Fruit fly (Drosophila melanogaster) whole organism, embryonic: Measurements from ENCODE around the gene QC.

Experiments
- Adf1 ChIP-seq: fragments of 200-800 bp; sonication (Bioruptor generic); IDR thresholded peaks from 2 replicates; pipeline ENCODE4 v1.3.6; 2022; ENCODE audit warnings: missing biosample characterization, missing genetic modification characterization
- BEAF-32 ChIP-seq: fragments of 200-800 bp; sonication (Bioruptor generic); optimal IDR thresholded peaks from 3 replicates; lab custom pipeline; 2017; ENCODE audit warnings: missing biosample characterization, missing genetic modification characterization, mild to moderate bottlenecking, moderate library complexity, missing genetic modification reagents
- Bteb2 ChIP-seq: fragments of 200-800 bp; sonication (Bioruptor generic); optimal IDR thresholded peaks from 2 replicates; lab custom pipeline; 2016; ENCODE audit warnings: missing biosample characterization, missing genetic modification characterization
- CG10462 ChIP-seq: fragments of 200-800 bp; sonication (Bioruptor generic); optimal IDR thresholded peaks from 2 replicates; lab custom pipeline; 2016; ENCODE audit warnings: missing biosample characterization, missing genetic modification characterization
- CG11085 ChIP-seq: fragments of 200-800 bp; sonication (Bioruptor generic); IDR thresholded peaks from 2 replicates; pipeline ENCODE4 v1.3.6; 2022; ENCODE audit warnings: missing biosample characterization, missing genetic modification characterization
- CG12104 ChIP-seq: fragments of 200-800 bp; sonication (Bioruptor generic); optimal IDR thresholded peaks from 3 replicates; lab custom pipeline; 2016; ENCODE audit warnings: missing biosample characterization, missing genetic modification characterization
- CG13775 ChIP-seq: fragments of 200-800 bp; sonication (Bioruptor generic); optimal IDR thresholded peaks from 3 replicates; lab custom pipeline; 2017; ENCODE audit warnings: missing biosample characterization, mild to moderate bottlenecking, missing genetic modification characterization
- CG13894 ChIP-seq: fragments of 200-800 bp; sonication (Bioruptor generic); optimal IDR thresholded peaks from 3 replicates; lab custom pipeline; 2018; ENCODE audit warnings: missing biosample characterization, mild to moderate bottlenecking, missing genetic modification characterization, moderate library complexity
- CG1602 ChIP-seq: fragments of 200-800 bp; sonication (Bioruptor generic); optimal IDR thresholded peaks from 3 replicates; lab custom pipeline; 2016; ENCODE audit warnings: missing biosample characterization, missing genetic modification characterization
- CG17186 ChIP-seq: fragments of 200-800 bp; sonication (Bioruptor generic); optimal IDR thresholded peaks from 3 replicates; lab custom pipeline; 2017; ENCODE audit warnings: missing biosample characterization, missing genetic modification reagents, missing genetic modification characterization
- CG34422 ChIP-seq: fragments of 200-800 bp; sonication (Bioruptor generic); IDR thresholded peaks from 3 replicates; pipeline ENCODE4 v1.3.6; 2022; ENCODE audit warnings: missing biosample characterization, missing genetic modification characterization
- CG3838 ChIP-seq: fragments of 200-800 bp; sonication (Bioruptor generic); optimal IDR thresholded peaks from 3 replicates; lab custom pipeline; 2016; ENCODE audit warnings: missing biosample characterization, missing genetic modification characterization
- CG3847 ChIP-seq: fragments of 200-800 bp; sonication (Bioruptor generic); IDR thresholded peaks from 2 replicates; pipeline ENCODE4 v1.3.6; 2022; ENCODE audit warnings: missing biosample characterization, missing genetic modification characterization
- CG4820 ChIP-seq: fragments of 200-800 bp; sonication (Bioruptor generic); optimal IDR thresholded peaks from 3 replicates; lab custom pipeline; 2016; ENCODE audit warnings: missing biosample characterization, missing genetic modification characterization
- CG4854 ChIP-seq: fragments of 200-800 bp; sonication (Bioruptor generic); optimal IDR thresholded peaks from 2 replicates; lab custom pipeline; 2016; ENCODE audit warnings: missing biosample characterization, missing genetic modification characterization, inconsistent platforms
- CG6254 ChIP-seq: fragments of 200-800 bp; sonication (Bioruptor generic); optimal IDR thresholded peaks from 3 replicates; lab custom pipeline; 2017; ENCODE audit warnings: mild to moderate bottlenecking, missing biosample characterization, missing genetic modification reagents, missing genetic modification characterization
- CG6654 ChIP-seq: fragments of 200-800 bp; sonication (Bioruptor generic); optimal IDR thresholded peaks from 2 replicates; lab custom pipeline; 2017; ENCODE audit warnings: missing biosample characterization, mild to moderate bottlenecking, missing genetic modification characterization
- CG8290 ChIP-seq, 3 experiments: fragments of 200-800 bp; sonication (Bioruptor generic); optimal IDR thresholded peaks; 2 replicates each; lab custom pipeline; 2016 to 2019; ENCODE audit warnings: missing biosample characterization in 3 of 3, missing genetic modification characterization in 3 of 3, mild to moderate bottlenecking in 2 of 3, moderate library complexity in 1 of 3
- D ChIP-seq, 2 experiments: fragments of 200-800 bp in 1 of 2; fragments of >200 bp in 1 of 2; sonication (Bioruptor generic) in 1 of 2; optimal IDR thresholded peaks; 2 replicates in 1 of 2; 3 replicates in 1 of 2; lab custom pipeline; 2017; ENCODE audit warnings: mild to moderate bottlenecking in 1 of 2, missing biosample characterization in 1 of 2, missing genetic modification characterization in 1 of 2, missing genetic modification reagents in 1 of 2
- Dek ChIP-seq: fragments of 200-800 bp; sonication (Bioruptor generic); optimal IDR thresholded peaks from 3 replicates; lab custom pipeline; 2019; ENCODE audit warnings: missing biosample characterization, mild to moderate bottlenecking, missing genetic modification characterization, moderate library complexity
- Doc2 ChIP-seq: fragments of 200-800 bp; sonication (Bioruptor generic); IDR thresholded peaks from 2 replicates; pipeline ENCODE4 v1.3.6; 2022; ENCODE audit warnings: missing biosample characterization, missing genetic modification characterization
- GATAe ChIP-seq: fragments of 200-800 bp; sonication (Bioruptor generic); conservative IDR thresholded peaks from 2 replicates; pipeline ENCODE4 v1.3.6; 2022; ENCODE audit warnings: missing biosample characterization, missing genetic modification characterization
- H2.0 ChIP-seq: fragments of 200-800 bp; sonication (Bioruptor generic); IDR thresholded peaks from 2 replicates; pipeline ENCODE4 v1.3.6; 2022; ENCODE audit warnings: missing biosample characterization, missing genetic modification characterization
- Kr ChIP-seq: fragments of 200-800 bp; sonication (Bioruptor generic); optimal IDR thresholded peaks from 2 replicates; lab custom pipeline; 2017; ENCODE audit warnings: missing biosample characterization, mild to moderate bottlenecking, missing genetic modification characterization
- MTF-1 ChIP-seq: fragments of 200-800 bp; sonication (Bioruptor generic); optimal IDR thresholded peaks from 2 replicates; lab custom pipeline; 2018; ENCODE audit warnings: missing biosample characterization, mild to moderate bottlenecking, missing genetic modification characterization, borderline replicate concordance
- Meics ChIP-seq: fragments of 200-800 bp; sonication (Bioruptor generic); optimal IDR thresholded peaks from 2 replicates; lab custom pipeline; 2017; ENCODE audit warnings: missing biosample characterization, mild to moderate bottlenecking, missing genetic modification characterization
- Myb ChIP-seq: fragments of 200-800 bp; sonication (Bioruptor generic); optimal IDR thresholded peaks from 2 replicates; lab custom pipeline; 2016; ENCODE audit warnings: missing biosample characterization, missing genetic modification characterization
- NFAT ChIP-seq: fragments of 200-800 bp; sonication (Bioruptor generic); IDR thresholded peaks from 2 replicates; pipeline ENCODE4 v1.3.6; 2022; ENCODE audit warnings: missing biosample characterization, missing genetic modification characterization
- Oaz ChIP-seq: fragments of 200-800 bp; sonication (Bioruptor generic); IDR thresholded peaks from 2 replicates; pipeline ENCODE4 v1.3.6; 2022; ENCODE audit warnings: missing biosample characterization, missing genetic modification characterization
- Side ChIP-seq: fragments of 200-800 bp; sonication (Bioruptor generic); optimal IDR thresholded peaks from 2 replicates; lab custom pipeline; 2016; ENCODE audit warnings: missing biosample characterization, missing genetic modification characterization
- ac ChIP-seq: fragments of 200-800 bp; sonication (Bioruptor generic); optimal IDR thresholded peaks from 3 replicates; lab custom pipeline; 2017; ENCODE audit warnings: missing biosample characterization, mild to moderate bottlenecking, missing genetic modification characterization
- bbx ChIP-seq: fragments of 200-800 bp; sonication (Bioruptor generic); IDR thresholded peaks from 2 replicates; pipeline ENCODE4 v1.3.6; 2022; ENCODE audit warnings: missing biosample characterization, missing genetic modification characterization; ENCODE audit not compliant: partially characterized antibody
- cwo ChIP-seq: fragments of 200-800 bp; sonication (Bioruptor generic); optimal IDR thresholded peaks from 3 replicates; lab custom pipeline; 2017; ENCODE audit warnings: missing biosample characterization, missing genetic modification characterization, mild to moderate bottlenecking, moderate library complexity, missing genetic modification reagents
- ftz-f1 ChIP-seq: fragments of 200-800 bp; sonication (Bioruptor generic); optimal IDR thresholded peaks from 2 replicates; lab custom pipeline; 2016; ENCODE audit warnings: missing biosample characterization, missing genetic modification characterization
- grn ChIP-seq: fragments of 200-800 bp; sonication (Bioruptor generic); optimal IDR thresholded peaks from 3 replicates; lab custom pipeline; 2017; ENCODE audit warnings: missing biosample characterization, missing genetic modification characterization
- hth ChIP-seq: fragments of >200 bp; optimal IDR thresholded peaks from 2 replicates; lab custom pipeline; 2017; ENCODE audit warnings: inconsistent platforms
- luna ChIP-seq: fragments of 200-800 bp; sonication (Bioruptor generic); optimal IDR thresholded peaks from 2 replicates; lab custom pipeline; 2016; ENCODE audit warnings: missing biosample characterization, missing genetic modification characterization
- sc ChIP-seq, 3 experiments: fragments of >200 bp in 2 of 3; fragments of 200-800 bp in 1 of 3; sonication (Bioruptor generic) in 1 of 3; optimal IDR thresholded peaks; 2 replicates in 2 of 3; 3 replicates in 1 of 3; lab custom pipeline; 2017; ENCODE audit warnings: mild to moderate bottlenecking in 1 of 3, missing biosample characterization in 1 of 3, missing genetic modification characterization in 1 of 3, missing genetic modification reagents in 1 of 3
- sens ChIP-seq: fragments of 200-800 bp; sonication (Bioruptor generic); peaks from one replicate; lab custom pipeline; 2016; ENCODE audit warnings: missing biosample characterization, missing genetic modification characterization
- ssp ChIP-seq: fragments of 200-800 bp; sonication (Bioruptor generic); IDR thresholded peaks from 2 replicates; pipeline ENCODE4 v1.3.6; 2022; ENCODE audit warnings: missing biosample characterization, missing genetic modification characterization
- stwl ChIP-seq: fragments of 200-800 bp; sonication (Bioruptor generic); optimal IDR thresholded peaks from 3 replicates; lab custom pipeline; 2018; ENCODE audit warnings: missing biosample characterization, mild to moderate bottlenecking, missing genetic modification characterization, moderate library complexity
- zen ChIP-seq: fragments of 200-800 bp; sonication (Bioruptor generic); optimal IDR thresholded peaks from 3 replicates; lab custom pipeline; 2018; ENCODE audit warnings: missing biosample characterization, mild to moderate bottlenecking, missing genetic modification characterization, moderate library complexity

The QC gene

dm6 chr3L:5856919-5857318 is 45.3 kb downstream of the QC start (continued):
- TF ChIP-seq grn (GFP tag; lab: Kevin White, UChicago) (no peak), Side (GFP tag; lab: Kevin White, UChicago) (peak; percentile 48), cwo (no peak), GATAe (GFP tag; lab: Robert Waterston, UW) (no peak), Adf1 (GFP tag; lab: Robert Waterston, UW) (no peak), CG13894 (tag; lab: Kevin White, UChicago) (no peak), Oaz (GFP tag; lab: Robert Waterston, UW) (no peak), CG17186 (GFP tag; lab: Kevin White, UChicago) (no peak), NFAT (GFP tag; lab: Robert Waterston, UW) (no peak), ssp (GFP tag; lab: Robert Waterston, UW) (no peak), CG13775 (GFP tag; lab: Kevin White, UChicago) (peak; percentile 66), CG6254 (GFP tag; lab: Kevin White, UChicago) (peak; percentile 15), MTF-1 (no peak), Doc2 (GFP tag; lab: Robert Waterston, UW) (no peak), Myb (no peak), Meics (no peak), BEAF-32 (GFP tag; lab: Kevin White, UChicago) (no peak), CG3847 (no peak), CG34422 (GFP tag; lab: Robert Waterston, UW) (no peak), ftz-f1 (no peak), Bteb2 (GFP tag; lab: Kevin White, UChicago) (no peak), CG12104 (GFP tag; lab: Kevin White, UChicago) (no peak), Dek (tag; lab: Kevin White, UChicago) (no peak), CG8290 (GFP tag; optimal IDR thresholded peaks at IDR 0.05; lab: Kevin White, UChicago) (no peak), CG8290 (tag; optimal IDR thresholded peaks at IDR 0.05; lab: Kevin White, UChicago) (no peak), CG10462 (GFP tag; lab: Kevin White, UChicago) (no peak), luna (GFP tag; lab: Kevin White, UChicago) (no peak), bbx (no peak), CG3838 (GFP tag; lab: Kevin White, UChicago) (no peak), CG1602 (GFP tag; lab: Kevin White, UChicago) (peak; percentile 43)

DNA sequence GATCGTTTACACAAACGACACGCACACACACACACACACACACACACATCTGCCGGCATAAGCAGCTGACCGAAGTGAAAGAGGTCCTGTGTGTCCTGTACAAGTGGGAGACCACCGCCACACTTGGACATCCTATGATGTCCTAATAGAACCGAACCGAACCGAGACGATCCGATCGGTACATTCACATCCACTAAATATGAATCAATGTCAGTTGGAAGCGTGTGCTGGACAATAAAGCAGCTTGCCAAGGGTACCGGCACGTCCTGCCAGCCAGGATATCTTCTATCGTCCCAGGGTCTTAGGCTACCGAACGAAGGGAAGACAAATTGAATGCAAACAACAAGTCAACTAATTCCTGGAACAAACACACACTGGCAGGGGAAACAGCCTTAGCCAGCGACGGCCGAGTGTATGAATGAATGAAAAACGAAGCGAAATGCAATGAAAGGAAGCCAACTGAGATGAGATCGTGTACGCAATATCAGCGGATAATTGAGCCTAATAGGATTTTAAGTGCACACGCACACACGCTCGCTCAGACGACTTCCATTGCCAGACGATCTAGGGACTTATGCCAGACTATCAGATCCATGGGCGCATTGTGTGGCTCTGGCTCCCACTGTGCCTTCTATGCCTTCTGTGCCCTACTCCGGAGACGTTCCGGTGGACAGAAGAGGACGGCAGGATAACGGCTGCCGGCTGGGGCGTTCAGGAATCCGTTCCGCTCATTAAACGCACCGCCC is 46.0 kb downstream of the QC start:
- TF ChIP-seq zen (tag; lab: Kevin White, UChicago), result peak; percentile 96
- no peak for TF ChIP-seq sc (optimal IDR thresholded peaks at IDR 0.05; lab: Kevin White, UChicago)
- no peak for TF ChIP-seq sc (GFP tag; optimal IDR thresholded peaks at IDR 0.05; lab: Kevin White, UChicago)
- TF ChIP-seq D (optimal IDR thresholded peaks at IDR 0.05; lab: Kevin White, UChicago), result peak; percentile 94
- TF ChIP-seq D (GFP tag; optimal IDR thresholded peaks at IDR 0.05; lab: Kevin White, UChicago), result no peak
- TF ChIP-seq CG3838 (GFP tag; lab: Kevin White, UChicago), result no peak
- peak; percentile 57 for TF ChIP-seq sens (GFP tag; lab: Kevin White, UChicago)
- TF ChIP-seq Kr (GFP tag; lab: Kevin White, UChicago), result peak; percentile 60
- TF ChIP-seq CG4854, result no peak
- TF ChIP-seq hth (lab: Kevin White, UChicago), result peak; percentile 78
- TF ChIP-seq CG6654 (GFP tag; lab: Kevin White, UChicago), result no peak
- no peak for TF ChIP-seq H2.0 (GFP tag; lab: Robert Waterston, UW)
- no peak for TF ChIP-seq CG4820 (GFP tag; lab: Kevin White, UChicago)
- TF ChIP-seq ac (GFP tag; lab: Kevin White, UChicago), result peak; percentile 33
- no peak for TF ChIP-seq stwl (tag; lab: Kevin White, UChicago)
- TF ChIP-seq CG11085 (GFP tag; lab: Robert Waterston, UW), result no peak
